Worm (Caenorhabditis elegans): Measurements from ENCODE around the gene otpl-4.
"Not testable (repeated sequence)": the region's sequence is repeated elsewhere in the genome, so short reads cannot be mapped to it uniquely, and the experiment has no call there.

The otpl-4 gene

ce11 chrV:8545531-8546224 lies 8.5 kb downstream of the otpl-4 start, which contains the start of the genes slc-17.8 and asns-1:
Gene slc-17.8 (minus strand): TSS chrV:8545581.
Gene asns-1 (plus strand): TSS chrV:8546174.
- no peak for TF ChIP-seq med-1 (GFP tag; optimal IDR thresholded peaks at IDR 0.05; ENCODE audit: insufficient read depth)
- no peak for TF ChIP-seq klf-2 (GFP tag; conservative IDR thresholded peaks at IDR 0.05)
- TF ChIP-seq ref-1 (GFP tag; conservative IDR thresholded peaks at IDR 0.05): no peak
- no peak for TF ChIP-seq flt-1 (GFP tag; IDR thresholded peaks at IDR 0.05)

ce11 chrV:8548989-8549388 lies 11.9 kb downstream of the otpl-4 start, which contains the start of gene stdh-4:
Gene stdh-4 (plus strand): TSS chrV:8549289.
- no peak for TF ChIP-seq med-1 (GFP tag; optimal IDR thresholded peaks at IDR 0.05; ENCODE audit: insufficient read depth)
- TF ChIP-seq ref-1 (GFP tag; conservative IDR thresholded peaks at IDR 0.05): no peak
- no peak for TF ChIP-seq ztf-29 (GFP tag; IDR thresholded peaks at IDR 0.05)
- no peak for TF ChIP-seq cog-1 (tag; optimal IDR thresholded peaks at IDR 0.05)
- TF ChIP-seq tab-1 (GFP tag; IDR thresholded peaks at IDR 0.05): no peak

ce11 chrV:8552460-8552859 lies 15.3 kb downstream of the otpl-4 start, which contains the start of gene acr-15:
Gene acr-15 (plus strand): TSS chrV:8552695.
- no peak for TF ChIP-seq ref-1 (GFP tag; conservative IDR thresholded peaks at IDR 0.05)
- 0 out of 2 replicates have a peak, but pooled peaks have one; percentile 34 for TF ChIP-seq ztf-23 (GFP tag; IDR thresholded peaks at IDR 0.05)

- TF ChIP-seq cog-1 (tag; optimal IDR thresholded peaks at IDR 0.05): no peak
- TF ChIP-seq med-1 (GFP tag; optimal IDR thresholded peaks at IDR 0.05; ENCODE audit: insufficient read depth): no peak
- TF ChIP-seq T22C8.4 (GFP tag; IDR thresholded peaks at IDR 0.05): no peak
- TF ChIP-seq ref-1 (GFP tag; conservative IDR thresholded peaks at IDR 0.05): no peak
Measured at ce11 chrV:8555955-8556354, 18.8 kb downstream of the otpl-4 start.

ce11 chrV:8560916-8561315 lies 23.8 kb downstream of the otpl-4 start, which contains the start of gene acr-16:
Gene acr-16 (plus strand): TSS chrV:8561216.
- TF ChIP-seq ztf-29 (GFP tag; IDR thresholded peaks at IDR 0.05): no peak
- TF ChIP-seq T22C8.4 (GFP tag; IDR thresholded peaks at IDR 0.05): no peak
- no peak for TF ChIP-seq klf-2 (GFP tag; conservative IDR thresholded peaks at IDR 0.05)

- TF ChIP-seq klf-2 (GFP tag; conservative IDR thresholded peaks at IDR 0.05): no peak
- TF ChIP-seq T22C8.4 (GFP tag; IDR thresholded peaks at IDR 0.05): no peak
- no peak for TF ChIP-seq ztf-23 (GFP tag; IDR thresholded peaks at IDR 0.05)
- TF ChIP-seq med-1 (GFP tag; optimal IDR thresholded peaks at IDR 0.05; ENCODE audit: insufficient read depth): no peak
- no peak for TF ChIP-seq ztf-29 (GFP tag; IDR thresholded peaks at IDR 0.05)
- TF ChIP-seq cog-1 (tag; optimal IDR thresholded peaks at IDR 0.05): no peak
- no peak for TF ChIP-seq tab-1 (GFP tag; IDR thresholded peaks at IDR 0.05)
- no peak for TF ChIP-seq ref-1 (GFP tag; conservative IDR thresholded peaks at IDR 0.05)
- TF ChIP-seq flt-1 (GFP tag; IDR thresholded peaks at IDR 0.05): no peak
Measured at ce11 chrV:8565075-8565474, 27.9 kb downstream of the otpl-4 start, which contains the start of gene F25G6.8. Gene F25G6.8 (minus strand): TSS chrV:8565175.

ce11 chrV:8569172-8569571 lies 32.0 kb downstream of the otpl-4 start:
- TF ChIP-seq flt-1 (GFP tag; IDR thresholded peaks at IDR 0.05): no peak

- TF ChIP-seq med-1 (GFP tag; optimal IDR thresholded peaks at IDR 0.05; ENCODE audit: insufficient read depth) (no peak), klf-2 (GFP tag; conservative IDR thresholded peaks at IDR 0.05) (no peak), flt-1 (GFP tag; IDR thresholded peaks at IDR 0.05) (no peak), T22C8.4 (GFP tag; IDR thresholded peaks at IDR 0.05) (no peak), tab-1 (GFP tag; IDR thresholded peaks at IDR 0.05) (no peak), ref-1 (GFP tag; conservative IDR thresholded peaks at IDR 0.05) (no peak), ztf-23 (GFP tag; IDR thresholded peaks at IDR 0.05) (no peak), ztf-29 (GFP tag; IDR thresholded peaks at IDR 0.05) (no peak), cog-1 (tag; optimal IDR thresholded peaks at IDR 0.05) (no peak)
Measured at ce11 chrV:8569841-8570361, 32.8 kb downstream of the otpl-4 start, which contains the start of the genes F25G6.9 and symk-1. Gene F25G6.9 (minus strand): TSS chrV:8570000. Gene symk-1 (plus strand): TSS chrV:8570311.

ce11 chrV:8574762-8575161 lies 37.6 kb downstream of the otpl-4 start, which contains the start of gene F25G6.1:
Gene F25G6.1 (plus strand): TSS chrV:8575062.
- TF ChIP-seq ztf-29 (GFP tag; IDR thresholded peaks at IDR 0.05); klf-2 (GFP tag; conservative IDR thresholded peaks at IDR 0.05); flt-1 (GFP tag; IDR thresholded peaks at IDR 0.05): not testable (repeated sequence)

ce11 chrV:8580961-8581360 lies 43.8 kb downstream of the otpl-4 start, which contains the start of gene C10B5.1:
Gene C10B5.1 (plus strand): TSS chrV:8581261.
- TF ChIP-seq ztf-23 (GFP tag; IDR thresholded peaks at IDR 0.05): no peak
- TF ChIP-seq ref-1 (GFP tag; conservative IDR thresholded peaks at IDR 0.05): no peak
- TF ChIP-seq T22C8.4 (GFP tag; IDR thresholded peaks at IDR 0.05): no peak
- TF ChIP-seq tab-1 (GFP tag; IDR thresholded peaks at IDR 0.05): no peak
- no peak for TF ChIP-seq ztf-29 (GFP tag; IDR thresholded peaks at IDR 0.05)
- no peak for TF ChIP-seq cog-1 (tag; optimal IDR thresholded peaks at IDR 0.05)
- no peak for TF ChIP-seq klf-2 (GFP tag; conservative IDR thresholded peaks at IDR 0.05)
- TF ChIP-seq flt-1 (GFP tag; IDR thresholded peaks at IDR 0.05): no peak
- no peak for TF ChIP-seq med-1 (GFP tag; optimal IDR thresholded peaks at IDR 0.05; ENCODE audit: insufficient read depth)

- TF ChIP-seq tab-1 (GFP tag; IDR thresholded peaks at IDR 0.05): no peak
Measured at ce11 chrV:8586472-8586871, 49.3 kb downstream of the otpl-4 start.

Data from whole organism, midembryonic.